Worm (Caenorhabditis elegans): ENCODE data around the gene pro-3.

pro-3 gene

DNA sequence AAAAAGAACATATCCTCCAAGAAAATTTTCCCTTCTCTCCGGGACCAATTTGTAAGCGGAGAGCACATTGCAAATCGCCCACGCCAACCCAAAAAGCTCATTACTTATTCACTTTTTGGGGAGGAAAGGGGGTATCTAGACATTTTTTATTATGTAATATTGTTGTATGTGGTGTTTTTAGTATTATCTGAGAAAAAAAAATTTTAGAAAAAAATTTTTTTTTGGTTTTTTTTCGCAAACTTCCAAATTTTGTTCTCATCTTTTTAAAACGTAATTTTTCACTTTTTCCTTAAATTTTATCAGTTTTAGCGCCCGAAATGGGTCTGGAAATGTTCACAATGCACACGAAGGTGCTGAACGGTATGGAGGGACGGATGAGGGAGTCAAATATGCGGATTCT, 58.3 kb downstream of the pro-3 start, which contains the start of gene twk-46:
Gene twk-46 (plus strand): TSS at position 301 of the 400 bp plus-strand sequence.
- TF ChIP-seq ceh-45 (GFP tag; IDR thresholded peaks at IDR 0.05) (no peak), ceh-34 (tag; optimal IDR thresholded peaks at IDR 0.05) (no peak), ceh-19 (GFP tag; optimal IDR thresholded peaks at IDR 0.05) (no peak), ama-1 (optimal IDR thresholded peaks at IDR 0.05) (no peak), elt-4 (tag; optimal IDR thresholded peaks at IDR 0.05) (no peak), unc-42 (tag; optimal IDR thresholded peaks at IDR 0.05) (no peak), fkh-6 (tag; optimal IDR thresholded peaks at IDR 0.05) (no peak), sox-2 (GFP tag; IDR thresholded peaks at IDR 0.05) (no peak), tbx-7 (tag; optimal IDR thresholded peaks at IDR 0.05) (no peak), npax-4 (tag; optimal IDR thresholded peaks at IDR 0.05) (no peak), ref-2 (tag; optimal IDR thresholded peaks at IDR 0.05) (no peak), unc-86 (tag; optimal IDR thresholded peaks at IDR 0.05) (no peak), ceh-14 (tag; optimal IDR thresholded peaks at IDR 0.05) (no peak), ets-4 (tag; optimal IDR thresholded peaks at IDR 0.05) (no peak), dmd-4 (tag; optimal IDR thresholded peaks at IDR 0.05; ENCODE audit: borderline replicate concordance) (no peak)

DNA sequence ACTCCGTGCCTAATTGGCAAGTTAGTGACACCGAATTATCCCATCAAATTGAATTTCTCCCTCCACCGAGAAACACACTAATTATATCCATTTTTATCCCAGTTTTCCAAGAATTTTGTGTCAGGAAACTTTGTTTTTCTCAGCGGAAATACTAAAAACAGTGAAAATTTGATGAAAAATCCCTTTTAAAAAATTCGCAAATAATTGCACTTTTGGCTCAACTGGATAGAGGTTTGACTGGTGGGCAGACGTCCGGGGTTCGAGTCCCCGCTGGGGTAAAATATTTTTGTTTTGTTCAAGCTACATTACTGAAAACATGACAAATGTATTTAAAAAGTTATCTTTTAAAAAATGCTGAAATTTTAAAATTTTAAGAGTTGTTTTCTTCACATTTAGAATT, 60.1 kb downstream of the pro-3 start:
- TF ChIP-seq unc-42 (tag; optimal IDR thresholded peaks at IDR 0.05) (peak; percentile 7), ceh-14 (tag; optimal IDR thresholded peaks at IDR 0.05) (no peak)

DNA sequence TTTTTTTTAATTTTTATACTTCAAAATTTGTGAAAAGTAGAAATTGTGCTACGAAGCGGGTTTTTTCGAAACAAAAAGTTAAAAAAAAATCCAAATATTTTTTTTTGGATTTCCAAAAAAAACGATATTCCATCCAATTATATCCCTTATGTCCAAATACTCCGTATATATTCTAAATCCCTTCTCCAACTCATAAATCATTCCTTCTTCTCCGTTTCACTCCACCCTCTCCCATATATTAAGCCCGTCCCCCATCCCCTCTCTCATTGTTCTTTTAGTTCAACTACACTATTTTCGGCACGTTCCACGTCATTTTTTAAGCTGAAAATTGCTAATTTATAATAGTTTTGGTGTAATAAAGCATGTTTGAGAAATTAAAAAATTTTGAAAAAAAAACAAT, 60.6 kb downstream of the pro-3 start:
- TF ChIP-seq ceh-48 (tag; optimal IDR thresholded peaks at IDR 0.05) (no peak), ttx-3 (tag; optimal IDR thresholded peaks at IDR 0.05) (no peak), ceh-19 (GFP tag; optimal IDR thresholded peaks at IDR 0.05) (no peak), lin-11 (tag; optimal IDR thresholded peaks at IDR 0.05) (no peak), lim-6 (tag; optimal IDR thresholded peaks at IDR 0.05) (no peak), ceh-22 (tag; optimal IDR thresholded peaks at IDR 0.05) (no peak), dmd-4 (tag; optimal IDR thresholded peaks at IDR 0.05; ENCODE audit: borderline replicate concordance) (no peak), zip-5 (tag; optimal IDR thresholded peaks at IDR 0.05) (no peak), ceh-9 (tag; optimal IDR thresholded peaks at IDR 0.05) (no peak), che-1 (tag; optimal IDR thresholded peaks at IDR 0.05) (no peak), C38D4.7 (GFP tag; optimal IDR thresholded peaks at IDR 0.05) (no peak), C08G9.2 (tag; optimal IDR thresholded peaks at IDR 0.05) (no peak), ahr-1 (tag; optimal IDR thresholded peaks at IDR 0.05) (no peak), fkh-6 (tag; optimal IDR thresholded peaks at IDR 0.05) (no peak), nfya-1 (tag; optimal IDR thresholded peaks at IDR 0.05) (no peak), ceh-30 (tag; optimal IDR thresholded peaks at IDR 0.05) (no peak)

DNA sequence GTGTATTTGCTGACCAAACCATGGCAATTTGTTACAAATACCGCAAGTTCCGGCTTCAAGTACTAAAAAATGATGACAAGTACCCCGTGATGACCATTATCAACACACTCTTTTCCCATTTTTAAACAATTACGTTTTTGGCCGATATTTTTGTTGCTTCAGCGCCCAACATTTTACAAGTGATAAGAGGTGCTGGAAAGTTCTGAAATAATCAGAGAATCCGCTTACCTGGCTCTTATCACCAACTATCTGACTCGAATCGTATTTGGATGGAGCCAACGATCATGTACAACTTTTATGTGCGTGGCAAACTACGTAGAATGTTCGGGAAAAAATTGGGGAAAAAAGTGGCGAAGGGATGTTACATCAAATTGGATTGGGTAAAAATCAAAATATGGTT, 64.9 kb downstream of the pro-3 start:
- TF ChIP-seq pha-4 (tag; optimal IDR thresholded peaks at IDR 0.05) (no peak), elt-2 (tag; optimal IDR thresholded peaks at IDR 0.05) (peak; percentile 42)

DNA sequence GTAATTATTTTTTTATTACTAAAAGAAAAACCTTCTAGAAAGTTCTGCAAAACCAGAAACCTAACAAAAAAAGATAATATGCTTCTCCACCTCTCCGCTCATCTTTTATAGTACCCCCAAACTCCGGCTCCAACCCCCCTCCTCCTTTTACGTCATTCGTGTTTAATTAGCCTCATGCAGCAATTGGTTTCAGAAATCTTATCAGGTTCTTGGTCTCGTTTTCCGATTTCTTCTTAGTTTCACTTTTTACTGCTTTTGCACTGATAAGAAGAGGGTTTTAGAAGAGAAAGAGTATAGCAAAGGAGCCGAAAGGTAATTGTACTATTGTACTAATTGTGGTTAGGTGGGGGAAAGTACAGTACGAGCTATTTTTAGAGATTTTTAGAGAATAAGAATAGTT, 66.8 kb downstream of the pro-3 start:
- TF ChIP-seq eyg-1 (tag; optimal IDR thresholded peaks at IDR 0.05): no peak
- TF ChIP-seq pha-4 (tag; optimal IDR thresholded peaks at IDR 0.05): no peak
